Fruit fly (Drosophila melanogaster): ENCODE results near the gene CG10576.
A peak's percentile ranks its signal among the peaks of the same experiment; 100 is the strongest.

CG10576 gene

DNA sequence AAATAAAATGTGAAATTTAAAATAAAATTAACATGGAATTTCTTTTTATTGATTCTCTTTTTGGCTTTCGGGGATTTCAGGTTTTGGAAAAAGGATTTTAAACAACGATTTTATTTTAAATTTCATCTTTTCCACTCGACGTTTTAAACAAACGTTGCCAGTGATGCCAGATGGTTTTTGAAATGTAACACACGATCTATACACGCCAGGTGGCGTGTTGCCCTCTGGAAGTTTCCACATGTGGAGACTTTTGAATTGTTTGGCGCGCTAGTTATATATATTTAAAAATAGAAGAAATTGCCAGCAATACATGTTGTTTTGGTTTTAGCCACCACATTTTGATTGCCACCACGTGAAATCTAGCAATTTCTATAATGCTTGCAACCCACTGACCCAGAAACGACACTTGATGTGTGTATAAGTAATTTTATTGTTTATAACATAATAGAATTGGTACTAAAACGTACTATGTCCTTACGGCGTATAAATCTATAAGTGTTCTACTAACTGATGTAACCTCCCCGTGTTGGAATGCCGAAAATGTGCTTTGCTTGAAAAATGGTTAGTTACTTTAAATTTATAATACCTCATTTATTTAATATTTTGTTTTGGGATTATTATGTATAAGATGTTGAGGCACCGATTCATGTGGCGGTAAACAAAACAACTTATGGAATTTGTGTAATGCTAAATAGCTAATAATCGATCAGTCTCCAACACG, 15.7 kb downstream of the CG10576 start:
- TF ChIP-seq CG1621 (tag; optimal IDR thresholded peaks at IDR 0.05) (no peak), Eip93F (GFP tag; optimal IDR thresholded peaks at IDR 0.05) (no peak), acj6 (GFP tag; optimal IDR thresholded peaks at IDR 0.05) (no peak), Hr39 (GFP tag; optimal IDR thresholded peaks at IDR 0.05) (no peak), CG32006 (GFP tag; optimal IDR thresholded peaks at IDR 0.05) (no peak), Met (GFP tag; optimal IDR thresholded peaks at IDR 0.05) (no peak), esn (GFP tag; optimal IDR thresholded peaks at IDR 0.05) (no peak), CG6808 (GFP tag; optimal IDR thresholded peaks at IDR 0.05) (peak; percentile 35), Eip78C (GFP tag) (peak; percentile 4), CG6276 (GFP tag; optimal IDR thresholded peaks at IDR 0.05) (no peak), dac (GFP tag; optimal IDR thresholded peaks at IDR 0.05) (no peak), Sox102F (GFP tag; optimal IDR thresholded peaks at IDR 0.05) (no peak), Ets96B (tag; optimal IDR thresholded peaks at IDR 0.05) (no peak), CG10669 (GFP tag; optimal IDR thresholded peaks at IDR 0.05) (no peak), dsx (GFP tag; optimal IDR thresholded peaks at IDR 0.05; ENCODE audit: poor library complexity, severe bottlenecking) (peak; percentile 35), Smox (GFP tag; optimal IDR thresholded peaks at IDR 0.05) (no peak), Lpt (GFP tag; optimal IDR thresholded peaks at IDR 0.05) (no peak), CG4318 (GFP tag; optimal IDR thresholded peaks at IDR 0.05) (no peak), CG6854 (GFP tag; optimal IDR thresholded peaks at IDR 0.05) (no peak), CG11294 (GFP tag; IDR thresholded peaks at IDR 0.05) (no peak), vri (GFP tag; optimal IDR thresholded peaks at IDR 0.05) (no peak), CG7368 (GFP tag; optimal IDR thresholded peaks at IDR 0.05) (no peak), Eip75B (GFP tag; optimal IDR thresholded peaks at IDR 0.05) (no peak), fd59A (GFP tag; optimal IDR thresholded peaks at IDR 0.05) (no peak), svp (GFP tag) (peak; percentile 55), CG31627 (GFP tag; optimal IDR thresholded peaks at IDR 0.05) (no peak), CG6163 (GFP tag; IDR thresholded peaks at IDR 0.05) (no peak), spab (GFP tag; optimal IDR thresholded peaks at IDR 0.05) (no peak), salr (GFP tag; optimal IDR thresholded peaks at IDR 0.05) (no peak), CG34406 (GFP tag; optimal IDR thresholded peaks at IDR 0.05) (no peak), CG9139 (GFP tag; optimal IDR thresholded peaks at IDR 0.05) (no peak), CG15336 (GFP tag; IDR thresholded peaks at IDR 0.05) (no peak), CG11902 (GFP tag; optimal IDR thresholded peaks at IDR 0.05) (no peak), net (GFP tag; optimal IDR thresholded peaks at IDR 0.05) (no peak), eg (GFP tag; IDR thresholded peaks at IDR 0.05) (no peak), OdsH (GFP tag; optimal IDR thresholded peaks at IDR 0.05) (no peak), Sox14 (GFP tag; optimal IDR thresholded peaks at IDR 0.05) (peak; percentile 0)

DNA sequence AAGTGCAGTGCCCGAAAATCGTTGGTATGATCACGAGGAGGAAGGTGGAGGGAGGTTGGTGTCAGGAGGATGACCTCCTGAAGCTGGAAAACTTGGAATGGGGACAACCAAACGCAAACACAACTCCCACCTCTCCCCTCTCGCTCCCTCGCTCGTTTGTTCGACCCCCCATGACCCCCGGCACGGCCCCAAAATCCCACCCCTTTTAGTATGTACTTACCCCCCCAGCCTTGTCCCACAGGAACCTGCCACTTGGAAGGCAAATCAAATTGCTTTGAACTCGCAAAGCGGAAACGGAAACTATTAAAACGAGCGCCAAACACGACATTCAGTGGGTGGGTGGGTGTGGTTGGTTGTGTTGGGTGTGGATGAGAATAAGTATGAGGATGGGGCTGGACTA, 33.9 kb downstream of the CG10576 start:
- no peak for TF ChIP-seq CG8119 (GFP tag; IDR thresholded peaks at IDR 0.05)
- no peak for TF ChIP-seq Met (GFP tag; optimal IDR thresholded peaks at IDR 0.05)
- TF ChIP-seq Blimp-1 (GFP tag; optimal IDR thresholded peaks at IDR 0.05): no peak
- no peak for TF ChIP-seq net (GFP tag; optimal IDR thresholded peaks at IDR 0.05)
- no peak for TF ChIP-seq OdsH (GFP tag; optimal IDR thresholded peaks at IDR 0.05)
- no peak for TF ChIP-seq CG6163 (GFP tag; IDR thresholded peaks at IDR 0.05)
- TF ChIP-seq CG16779 (tag; optimal IDR thresholded peaks at IDR 0.05): no peak

Measured in whole organism, prepupa.